Fruit fly (Drosophila melanogaster) whole organism: ENCODE results near the gene Tango6.

ENCODE experiments used
- CG8478 ChIP-seq: fragments of >200 bp; optimal IDR thresholded peaks from 2 replicates; lab custom pipeline; 2018; ENCODE audit warnings: inconsistent platforms
- usp ChIP-seq: fragments of >200 bp; optimal IDR thresholded peaks from 2 replicates; lab custom pipeline; 2017; ENCODE audit warnings: missing biosample characterization, missing genetic modification characterization, mixed read lengths

DNA sequence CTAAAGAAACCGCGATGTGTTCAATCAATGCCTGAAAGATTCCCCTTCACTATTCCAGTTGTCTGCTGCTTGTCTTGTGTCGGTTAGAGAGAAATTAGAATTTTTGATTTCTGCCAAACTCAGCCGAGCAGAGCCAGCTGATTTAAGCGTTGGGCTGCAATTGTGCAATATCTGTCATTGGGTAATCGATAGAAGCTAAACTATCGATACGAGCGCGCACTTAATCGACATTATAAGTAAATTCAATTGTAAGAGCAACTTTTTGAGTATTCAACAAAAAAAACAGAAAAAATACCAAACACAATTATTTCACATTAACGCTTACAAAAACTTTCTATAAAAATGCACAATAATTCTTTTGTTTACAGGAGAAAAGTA lies 25.0 kb upstream of the Tango6 start, which contains the start of gene ssp3:
- TF ChIP-seq CG8478 (lab: Kevin White, UChicago) (no peak), usp (GFP tag; lab: Kevin White, UChicago) (no peak)
